Worm (Caenorhabditis elegans): ENCODE measurements around the gene oig-3.

Gene oig-3

ce11 chrV:14728754-14729153 lies 689 bp upstream of the oig-3 start, which contains the start of gene Y50E8A.2:
Y50E8A.2 (minus strand) TSS chrV:14728854.
- TF ChIP-seq ztf-4 (tag; optimal IDR thresholded peaks at IDR 0.05) (no peak), peb-1 (tag; optimal IDR thresholded peaks at IDR 0.05) (no peak), zag-1 (tag; optimal IDR thresholded peaks at IDR 0.05) (no peak), alr-1 (tag; optimal IDR thresholded peaks at IDR 0.05) (no peak), ztf-11 (tag; optimal IDR thresholded peaks at IDR 0.05) (no peak), unc-62 (GFP tag; optimal IDR thresholded peaks at IDR 0.05) (no peak), nhr-77 (tag; optimal IDR thresholded peaks at IDR 0.05) (no peak), unc-55 (GFP tag; optimal IDR thresholded peaks at IDR 0.05) (no peak), nhr-25 (tag; optimal IDR thresholded peaks at IDR 0.05) (no peak), lin-39 (tag; optimal IDR thresholded peaks at IDR 0.05) (no peak), mab-5 (tag; optimal IDR thresholded peaks at IDR 0.05) (no peak), ama-1 (optimal IDR thresholded peaks at IDR 0.05) (no peak), sma-9 (GFP tag; optimal IDR thresholded peaks at IDR 0.05) (no peak), sma-9 (tag; optimal IDR thresholded peaks at IDR 0.05) (no peak), gmeb-1 (tag; optimal IDR thresholded peaks at IDR 0.05) (no peak), nhr-11 (tag; optimal IDR thresholded peaks at IDR 0.05) (no peak), F13H6.1 (tag; optimal IDR thresholded peaks at IDR 0.05) (no peak), nhr-129 (tag; optimal IDR thresholded peaks at IDR 0.05) (no peak), mbf-1 (tag; optimal IDR thresholded peaks at IDR 0.05) (no peak), ceh-16 (tag; optimal IDR thresholded peaks at IDR 0.05) (no peak)

ce11 chrV:14734187-14734765 lies 4.8 kb downstream of the oig-3 start, which contains the start of gene unc-61:
unc-61 (minus strand) TSS chrV:14734237.
- no peak for TF ChIP-seq nhr-6 (tag; optimal IDR thresholded peaks at IDR 0.05)
- TF ChIP-seq nhr-21 (tag; optimal IDR thresholded peaks at IDR 0.05) = no peak
- peak; percentile 48 for TF ChIP-seq C34F6.9 (tag; optimal IDR thresholded peaks at IDR 0.05)
- no peak for TF ChIP-seq mbf-1 (tag; optimal IDR thresholded peaks at IDR 0.05)
- TF ChIP-seq nhr-11 (tag; optimal IDR thresholded peaks at IDR 0.05) = no peak
- no peak for TF ChIP-seq zag-1 (tag; optimal IDR thresholded peaks at IDR 0.05)
- TF ChIP-seq gmeb-1 (tag; optimal IDR thresholded peaks at IDR 0.05) = peak; percentile 83
- peak; percentile 7 for TF ChIP-seq nhr-129 (tag; optimal IDR thresholded peaks at IDR 0.05)
- TF ChIP-seq snpc-4 (tag; optimal IDR thresholded peaks at IDR 0.05) = no peak
- no peak for TF ChIP-seq elt-1 (tag; optimal IDR thresholded peaks at IDR 0.05)
- no peak for TF ChIP-seq sma-3 (GFP tag; optimal IDR thresholded peaks at IDR 0.05)
- TF ChIP-seq R02D3.7 (tag; optimal IDR thresholded peaks at IDR 0.05) = peak; percentile 65
- no peak for TF ChIP-seq sma-9 (GFP tag; optimal IDR thresholded peaks at IDR 0.05)
- TF ChIP-seq sma-9 (tag; optimal IDR thresholded peaks at IDR 0.05) = no peak
- TF ChIP-seq unc-39 (tag; optimal IDR thresholded peaks at IDR 0.05) = no peak
- peak; percentile 60 for TF ChIP-seq unc-55 (GFP tag; optimal IDR thresholded peaks at IDR 0.05)
- no peak for TF ChIP-seq dmd-4 (tag; optimal IDR thresholded peaks at IDR 0.05)
- TF ChIP-seq ztf-1 (GFP tag; conservative IDR thresholded peaks at IDR 0.05) = no peak
- TF ChIP-seq egl-27 (tag; optimal IDR thresholded peaks at IDR 0.05) = no peak
- TF ChIP-seq nhr-77 (tag; optimal IDR thresholded peaks at IDR 0.05) = no peak

ce11 chrV:14736851-14737250 lies 7.4 kb downstream of the oig-3 start, which contains the start of gene Y50E8A.5:
Y50E8A.5 (minus strand) TSS chrV:14736951.
- TF ChIP-seq lin-39 (tag; optimal IDR thresholded peaks at IDR 0.05) (no peak), nhr-77 (tag; optimal IDR thresholded peaks at IDR 0.05) (no peak), nhr-10 (tag; optimal IDR thresholded peaks at IDR 0.05) (no peak), alr-1 (tag; optimal IDR thresholded peaks at IDR 0.05) (no peak), blmp-1 (tag; optimal IDR thresholded peaks at IDR 0.05; ENCODE audit: insufficient read depth) (no peak), ztf-11 (tag; optimal IDR thresholded peaks at IDR 0.05) (no peak), sem-4 (tag; optimal IDR thresholded peaks at IDR 0.05) (no peak), unc-55 (GFP tag; optimal IDR thresholded peaks at IDR 0.05) (no peak), dmd-4 (tag; optimal IDR thresholded peaks at IDR 0.05) (no peak), mbf-1 (tag; optimal IDR thresholded peaks at IDR 0.05) (no peak), nhr-11 (tag; optimal IDR thresholded peaks at IDR 0.05) (no peak), skn-1 (tag; optimal IDR thresholded peaks at IDR 0.05) (no peak), lsy-2 (tag; optimal IDR thresholded peaks at IDR 0.05) (no peak), nhr-237 (tag; optimal IDR thresholded peaks at IDR 0.05) (no peak), nhr-25 (tag; optimal IDR thresholded peaks at IDR 0.05) (no peak), R02D3.7 (tag; optimal IDR thresholded peaks at IDR 0.05) (no peak), nhr-129 (tag; optimal IDR thresholded peaks at IDR 0.05) (no peak), egl-27 (tag; optimal IDR thresholded peaks at IDR 0.05) (no peak)

- no peak for TF ChIP-seq lsy-2 (tag; optimal IDR thresholded peaks at IDR 0.05)
- no peak for TF ChIP-seq nhr-21 (tag; optimal IDR thresholded peaks at IDR 0.05)
- TF ChIP-seq ztf-11 (tag; optimal IDR thresholded peaks at IDR 0.05) = no peak
- TF ChIP-seq egl-27 (tag; optimal IDR thresholded peaks at IDR 0.05) = no peak
- no peak for TF ChIP-seq snpc-4 (tag; optimal IDR thresholded peaks at IDR 0.05)
- no peak for TF ChIP-seq nhr-23 (tag; optimal IDR thresholded peaks at IDR 0.05)
- TF ChIP-seq nhr-25 (tag; optimal IDR thresholded peaks at IDR 0.05) = no peak
- no peak for TF ChIP-seq C34F6.9 (tag; optimal IDR thresholded peaks at IDR 0.05)
Observed at ce11 chrV:14741233-14741632, 11.8 kb downstream of the oig-3 start, which contains the start of gene Y50E8A.6. Y50E8A.6 (minus strand) TSS chrV:14741333.
